Worm (Caenorhabditis elegans) whole organism, young adult: ENCODE results near the gene C38D4.10.

Experiments
- B0336.3 ChIP-seq: fragments of 200-800 bp; sonication (Bioruptor generic); IDR thresholded peaks from 2 replicates; pipeline ENCODE4 v1.3.6; 2022; ENCODE audit warnings: missing genetic modification characterization, missing compliant biosample characterization
- F10E7.11 ChIP-seq: sonication (generic microtip); optimal IDR thresholded peaks from 2 replicates; lab custom pipeline; 2017; ENCODE audit warnings: mild to moderate bottlenecking, missing genetic modification characterization, moderate library complexity, missing compliant biosample characterization
- F23B12.7 ChIP-seq: sonication (generic microtip); optimal IDR thresholded peaks from 2 replicates; lab custom pipeline; 2017; ENCODE audit warnings: missing genetic modification characterization, mild to moderate bottlenecking, missing compliant biosample characterization, antibody characterized with exemption, moderate library complexity; ENCODE audit not compliant: insufficient read depth
- Y56A3A.18 ChIP-seq: fragments of 200-800 bp; sonication (Bioruptor generic); IDR thresholded peaks from 2 replicates; pipeline ENCODE4 v1.3.6; 2022; ENCODE audit warnings: missing genetic modification reagents, missing genetic modification characterization, missing compliant biosample characterization
- Y95B8A.8 ChIP-seq: fragments of 200-800 bp; sonication (Bioruptor generic); IDR thresholded peaks from 2 replicates; pipeline ENCODE4 v1.3.6; 2022; ENCODE audit warnings: missing genetic modification reagents, missing genetic modification characterization, missing compliant biosample characterization
- ZK185.1 ChIP-seq: sonication (generic microtip); optimal IDR thresholded peaks from 2 replicates; lab custom pipeline; 2016; ENCODE audit warnings: mild to moderate bottlenecking, missing genetic modification characterization, missing compliant biosample characterization; ENCODE audit not compliant: poor library complexity, severe bottlenecking
- ama-1 ChIP-seq, 3 experiments: fragments of 150-350 bp in 1 of 3; sonication (generic microtip) in 2 of 3; optimal IDR thresholded peaks; 2 replicates each; lab custom pipeline; 2014 to 2018; ENCODE audit warnings: missing biosample characterization in 2 of 3, missing genetic modification characterization in 2 of 3, missing genetic modification reagents in 2 of 3
- aptf-3 ChIP-seq: fragments of 200-800 bp; sonication (Bioruptor generic); IDR thresholded peaks from 2 replicates; pipeline ENCODE4 v1.3.6; 2022; ENCODE audit warnings: missing genetic modification characterization, missing compliant biosample characterization
- atf-7 ChIP-seq: sonication (generic microtip); optimal IDR thresholded peaks from 2 replicates; lab custom pipeline; 2017; ENCODE audit warnings: mild to moderate bottlenecking, missing genetic modification characterization, missing compliant biosample characterization
- attf-3 ChIP-seq: fragments of 200-800 bp; sonication (Bioruptor generic); conservative IDR thresholded peaks from 2 replicates; pipeline ENCODE4 v1.3.6; 2022; ENCODE audit warnings: missing genetic modification reagents, missing genetic modification characterization, missing compliant biosample characterization
- bed-1 ChIP-seq: fragments of 200-800 bp; sonication (Bioruptor generic); IDR thresholded peaks from 2 replicates; pipeline ENCODE4 v1.3.6; 2022; ENCODE audit warnings: missing genetic modification reagents, missing genetic modification characterization, missing compliant biosample characterization
- bed-2 ChIP-seq: fragments of 200-800 bp; sonication (Bioruptor generic); IDR thresholded peaks from 2 replicates; pipeline ENCODE4 v1.3.6; 2022; ENCODE audit warnings: missing genetic modification reagents, missing genetic modification characterization, missing compliant biosample characterization
- ccch-3 ChIP-seq: fragments of 200-800 bp; sonication (Bioruptor generic); optimal IDR thresholded peaks from 2 replicates; lab custom pipeline; 2018; ENCODE audit warnings: mild to moderate bottlenecking, missing genetic modification characterization, missing compliant biosample characterization
- ceh-100 ChIP-seq: fragments of 200-800 bp; sonication (Bioruptor generic); IDR thresholded peaks from 2 replicates; pipeline ENCODE4 v1.3.6; 2022; ENCODE audit warnings: missing genetic modification reagents, missing genetic modification characterization, missing compliant biosample characterization
- ceh-91 ChIP-seq: fragments of 200-800 bp; sonication (Bioruptor generic); IDR thresholded peaks from 2 replicates; pipeline ENCODE4 v1.3.6; 2022; ENCODE audit warnings: missing genetic modification reagents, missing genetic modification characterization, missing compliant biosample characterization
- dox-1 ChIP-seq: fragments of 200-800 bp; sonication (Bioruptor generic); IDR thresholded peaks from 2 replicates; pipeline ENCODE4 v1.3.6; 2022; ENCODE audit warnings: missing genetic modification reagents, missing genetic modification characterization, missing compliant biosample characterization
- dpff-1 ChIP-seq: sonication (generic microtip); optimal IDR thresholded peaks from 2 replicates; lab custom pipeline; 2017; ENCODE audit warnings: mild to moderate bottlenecking, missing genetic modification characterization, missing compliant biosample characterization
- dpl-1 ChIP-seq: fragments of 150-350 bp; optimal IDR thresholded peaks from 2 replicates; lab custom pipeline; 2014; ENCODE audit warnings: missing biosample characterization, missing genetic modification reagents, missing genetic modification characterization
- egrh-3 ChIP-seq: fragments of 200-800 bp; sonication (Bioruptor generic); IDR thresholded peaks from 2 replicates; pipeline ENCODE4 v1.3.6; 2022; ENCODE audit warnings: missing genetic modification reagents, missing genetic modification characterization, missing compliant biosample characterization
- ets-4 ChIP-seq: fragments of 200-800 bp; sonication (Bioruptor generic); optimal IDR thresholded peaks from 2 replicates; lab custom pipeline; 2018; ENCODE audit warnings: mild to moderate bottlenecking, missing genetic modification characterization, missing compliant biosample characterization
- fkh-3 ChIP-seq: sonication (generic microtip); optimal IDR thresholded peaks from 2 replicates; lab custom pipeline; 2016; ENCODE audit warnings: mild to moderate bottlenecking, missing genetic modification characterization, missing compliant biosample characterization
- him-1 ChIP-seq: sonication (generic microtip); optimal IDR thresholded peaks from 2 replicates; lab custom pipeline; 2016; ENCODE audit warnings: missing genotype, missing genetic modification reagents, missing genetic modification characterization, missing compliant biosample characterization
- hlh-12 ChIP-seq: sonication (generic microtip); optimal IDR thresholded peaks from 2 replicates; lab custom pipeline; 2016; ENCODE audit warnings: missing genetic modification characterization, missing compliant biosample characterization
- hlh-26 ChIP-seq: fragments of 200-800 bp; sonication (Bioruptor generic); conservative IDR thresholded peaks from 2 replicates; pipeline ENCODE4 v1.3.6; 2022; ENCODE audit warnings: missing genetic modification reagents, missing genetic modification characterization, missing compliant biosample characterization
- hrde-1 ChIP-seq: sonication (generic microtip); optimal IDR thresholded peaks from 2 replicates; lab custom pipeline; 2016; ENCODE audit warnings: missing genetic modification characterization, mild to moderate bottlenecking, missing compliant biosample characterization, moderate library complexity, missing genotype, missing genetic modification reagents, borderline replicate concordance
- hsf-1 ChIP-seq: fragments of 200-800 bp; sonication (Bioruptor generic); IDR thresholded peaks from 2 replicates; pipeline ENCODE4 v1.3.6; 2022; ENCODE audit warnings: missing genetic modification reagents, missing genetic modification characterization, missing compliant biosample characterization
- lag-1 ChIP-seq: fragments of 200-800 bp; sonication (Bioruptor generic); IDR thresholded peaks from 2 replicates; pipeline ENCODE4 v1.3.6; 2022; ENCODE audit warnings: missing genetic modification reagents, missing genetic modification characterization, missing compliant biosample characterization
- let-526 ChIP-seq: fragments of 200-800 bp; sonication (Bioruptor generic); IDR thresholded peaks from 2 replicates; pipeline ENCODE4 v1.3.6; 2022; ENCODE audit warnings: missing genetic modification reagents, missing genetic modification characterization, missing compliant biosample characterization
- let-607 ChIP-seq, 2 experiments: fragments of 200-800 bp in 1 of 2; sonication (Bioruptor generic) in 1 of 2; sonication (generic microtip) in 1 of 2; optimal IDR thresholded peaks; 2 replicates each; lab custom pipeline; 2016 to 2018; ENCODE audit warnings: mild to moderate bottlenecking in 2 of 2, missing compliant biosample characterization in 2 of 2, missing genetic modification characterization in 2 of 2, moderate library complexity in 2 of 2, missing genotype in 1 of 2
- lin-35 ChIP-seq, 3 experiments: fragments of 150-350 bp in 2 of 3; sonication (generic microtip) in 1 of 3; optimal IDR thresholded peaks; 2 replicates each; lab custom pipeline; 2014 to 2018; ENCODE audit warnings: missing biosample characterization in 3 of 3, missing genetic modification characterization in 3 of 3, missing genetic modification reagents in 3 of 3
- lin-54 ChIP-seq: fragments of 200-800 bp; sonication (Bioruptor generic); optimal IDR thresholded peaks from 2 replicates; lab custom pipeline; 2018; ENCODE audit warnings: mild to moderate bottlenecking, missing genetic modification characterization, missing compliant biosample characterization
- lsl-1 ChIP-seq: fragments of 200-800 bp; sonication (Bioruptor generic); optimal IDR thresholded peaks from 2 replicates; lab custom pipeline; 2018; ENCODE audit warnings: mild to moderate bottlenecking, missing genetic modification characterization, moderate library complexity, missing compliant biosample characterization
- madf-10 ChIP-seq: sonication (generic microtip); optimal IDR thresholded peaks from 2 replicates; lab custom pipeline; 2016; ENCODE audit warnings: mild to moderate bottlenecking, missing genetic modification characterization, missing compliant biosample characterization
- madf-3 ChIP-seq: fragments of 200-800 bp; sonication (Bioruptor generic); IDR thresholded peaks from 2 replicates; pipeline ENCODE4 v1.3.6; 2022; ENCODE audit warnings: missing genetic modification reagents, missing genetic modification characterization, missing compliant biosample characterization
- mel-28 ChIP-seq: sonication (generic microtip); optimal IDR thresholded peaks from 2 replicates; lab custom pipeline; 2016; ENCODE audit warnings: borderline replicate concordance, mild to moderate bottlenecking, missing genetic modification characterization, missing compliant biosample characterization
- mes-4 ChIP-seq: sonication (generic microtip); optimal IDR thresholded peaks from 2 replicates; lab custom pipeline; 2016; ENCODE audit warnings: missing genotype, missing genetic modification characterization, missing compliant biosample characterization
- nfyb-1 ChIP-seq: fragments of 200-800 bp; sonication (Bioruptor generic); IDR thresholded peaks from 2 replicates; pipeline ENCODE4 v1.3.6; 2022; ENCODE audit warnings: missing genetic modification reagents, missing genetic modification characterization, missing compliant biosample characterization
- nhr-90 ChIP-seq: sonication (generic microtip); optimal IDR thresholded peaks from 2 replicates; lab custom pipeline; 2016; ENCODE audit warnings: missing genotype, mild to moderate bottlenecking, missing genetic modification characterization, missing compliant biosample characterization
- pha-4 ChIP-seq: fragments of 150-350 bp; sonication (generic microtip); optimal IDR thresholded peaks from 2 replicates; lab custom pipeline; 2014; ENCODE audit warnings: missing biosample characterization, missing genetic modification reagents, missing genetic modification characterization
- tbp1 ChIP-seq: fragments of 200-800 bp; sonication (Bioruptor generic); optimal IDR thresholded peaks from 2 replicates; lab custom pipeline; 2018; ENCODE audit warnings: mild to moderate bottlenecking, missing genetic modification characterization, missing compliant biosample characterization
- tbx-9 ChIP-seq: sonication (generic microtip); optimal IDR thresholded peaks from 2 replicates; lab custom pipeline; 2016; ENCODE audit warnings: borderline replicate concordance, missing genetic modification characterization, inconsistent platforms, missing compliant biosample characterization
- unc-62 ChIP-seq: fragments of 150-350 bp; optimal IDR thresholded peaks from 2 replicates; lab custom pipeline; 2014; ENCODE audit warnings: missing biosample characterization, missing genetic modification reagents, missing genetic modification characterization
- ztf-18 ChIP-seq: sonication (generic microtip); optimal IDR thresholded peaks from 2 replicates; lab custom pipeline; 2016; ENCODE audit warnings: missing genotype, mild to moderate bottlenecking, missing genetic modification characterization, missing compliant biosample characterization
- ztf-22 ChIP-seq: fragments of 200-800 bp; sonication (Bioruptor generic); optimal IDR thresholded peaks from 2 replicates; lab custom pipeline; 2018; ENCODE audit warnings: mild to moderate bottlenecking, missing genetic modification characterization, moderate library complexity, missing compliant biosample characterization
- ztf-26 ChIP-seq: sonication (generic microtip); optimal IDR thresholded peaks from 2 replicates; lab custom pipeline; 2017; ENCODE audit warnings: missing genetic modification characterization, missing compliant biosample characterization
- ztf-28 ChIP-seq: fragments of 200-800 bp; sonication (Bioruptor generic); IDR thresholded peaks from 2 replicates; pipeline ENCODE4 v1.3.6; 2022; ENCODE audit warnings: missing genetic modification reagents, missing genetic modification characterization, missing compliant biosample characterization
- ztf-6 ChIP-seq: fragments of 200-800 bp; sonication (Bioruptor generic); IDR thresholded peaks from 2 replicates; pipeline ENCODE4 v1.3.6; 2022; ENCODE audit warnings: missing genetic modification reagents, missing genetic modification characterization, missing compliant biosample characterization

Gene C38D4.10

DNA sequence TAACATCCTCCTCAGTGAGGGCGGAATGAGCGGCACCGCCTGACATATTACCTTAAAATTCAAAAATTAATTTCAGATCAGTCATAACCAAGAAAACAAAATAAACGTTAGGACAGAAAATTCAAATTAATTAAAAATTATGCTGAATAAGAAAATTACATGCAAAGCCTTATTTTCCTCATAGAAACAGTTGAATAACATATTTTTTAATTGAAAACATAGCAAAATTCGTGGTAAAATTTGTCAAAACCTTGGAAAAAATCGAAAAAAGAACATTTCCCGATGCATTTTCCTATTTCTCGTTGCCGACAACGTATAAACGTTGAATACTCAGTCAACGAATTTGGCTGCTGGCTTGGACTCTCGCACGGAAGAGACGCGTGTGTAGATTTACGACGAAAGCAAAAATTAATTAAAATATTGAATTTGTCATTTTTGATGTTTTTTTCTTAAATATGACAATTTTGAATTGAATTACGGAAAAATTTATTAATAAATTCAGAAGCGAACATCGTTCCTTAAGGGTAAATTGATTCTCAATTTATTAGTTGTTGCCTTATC is 28.2 kb upstream of the C38D4.10 start, which contains the start of the genes rps-0 and rbg-3 (continued):
- TF ChIP-seq ztf-22 (GFP tag; lab: Kevin White, UChicago) (no peak), madf-10 (tag; lab: Kevin White, UChicago) (peak; percentile 77), lsl-1 (peak; percentile 68), dpl-1 (GFP tag; lab: Kevin White, UChicago) (peak; percentile 75), Y95B8A.8 (GFP tag; lab: Robert Waterston, UW) (0 out of 2 replicates have a peak, but pooled peaks have one; percentile 30), egrh-3 (GFP tag; lab: Robert Waterston, UW) (no peak), nfyb-1 (GFP tag; lab: Robert Waterston, UW) (peak; percentile 86), tbp1 (GFP tag; lab: Kevin White, UChicago) (peak; percentile 64), ets-4 (GFP tag; lab: Kevin White, UChicago) (no peak), bed-1 (no peak), let-607 (tag; optimal IDR thresholded peaks at IDR 0.05; lab: Kevin White, UChicago) (peak in 1 of 2 experiments; percentile 74), ccch-3 (GFP tag; lab: Kevin White, UChicago) (no peak), ceh-100 (GFP tag; lab: Robert Waterston, UW) (peak; percentile 27; the same call in 1 of the 2 replicates), ceh-91 (GFP tag; lab: Robert Waterston, UW) (peak; percentile 81), B0336.3 (GFP tag; lab: Robert Waterston, UW) (0 out of 2 replicates have a peak, but pooled peaks have one; percentile 35), madf-3 (GFP tag; lab: Robert Waterston, UW) (0 out of 2 replicates have a peak, but pooled peaks have one; percentile 36), hlh-12 (no peak), lag-1 (GFP tag; lab: Robert Waterston, UW) (no peak), ama-1 (optimal IDR thresholded peaks at IDR 0.05; lab: Kevin White, UChicago) (no peak), ama-1 (GFP tag; optimal IDR thresholded peaks at IDR 0.05; lab: Kevin White, UChicago) (no peak), aptf-3 (GFP tag; lab: Robert Waterston, UW) (no peak), F10E7.11 (tag; lab: Kevin White, UChicago) (no peak), lin-35 (GFP tag; optimal IDR thresholded peaks at IDR 0.05; lab: Kevin White, UChicago) (peak in 2 of 3 experiments; percentile 64 to 92), ztf-28 (GFP tag; lab: Robert Waterston, UW) (0 out of 2 replicates have a peak, but pooled peaks have one; percentile 30), ztf-18 (peak; percentile 90), unc-62 (GFP tag; lab: Kevin White, UChicago) (no peak), lin-54 (GFP tag; lab: Kevin White, UChicago) (peak; percentile 89), let-526 (GFP tag; lab: Robert Waterston, UW) (no peak), attf-3 (peak; percentile 48; the same call in 1 of the 2 replicates), hsf-1 (GFP tag; lab: Robert Waterston, UW) (peak; percentile 56; the same call in 1 of the 2 replicates), nhr-90 (tag; lab: Kevin White, UChicago) (no peak), tbx-9 (tag; lab: Kevin White, UChicago) (no peak), Y56A3A.18 (no peak), ZK185.1 (tag; lab: Kevin White, UChicago) (peak; percentile 86), hrde-1 (tag; lab: Kevin White, UChicago) (no peak), pha-4 (tag; lab: Kevin White, UChicago) (peak; percentile 84), dox-1 (GFP tag; lab: Robert Waterston, UW) (peak; percentile 87), mes-4 (tag; lab: Kevin White, UChicago) (no peak), F23B12.7 (tag; lab: Kevin White, UChicago) (peak; percentile 94), dpff-1 (tag; lab: Kevin White, UChicago) (no peak), fkh-3 (tag; lab: Kevin White, UChicago) (no peak), mel-28 (tag; lab: Kevin White, UChicago) (no peak), ztf-6 (GFP tag; lab: Robert Waterston, UW) (no peak), hlh-26 (GFP tag; lab: Robert Waterston, UW) (no peak), ztf-26 (tag; lab: Kevin White, UChicago) (peak; percentile 20), him-1 (tag; lab: Kevin White, UChicago) (peak; percentile 40), bed-2 (no peak), atf-7 (tag; lab: Kevin White, UChicago) (no peak)
